Fruit fly (Drosophila melanogaster) whole organism, wandering third instar larva: ENCODE results near the gene CG6933.

ENCODE experiments used
- Abd-B ChIP-seq: fragments of >200 bp; optimal IDR thresholded peaks from 2 replicates; lab custom pipeline; 2017; ENCODE audit warnings: missing biosample characterization, missing genetic modification characterization
- CG9705 ChIP-seq: fragments of 200-800 bp; sonication (Bioruptor generic); optimal IDR thresholded peaks from 2 replicates; lab custom pipeline; 2018; ENCODE audit warnings: missing biosample characterization, mild to moderate bottlenecking, missing genetic modification characterization
- Dfd ChIP-seq: fragments of >200 bp; optimal IDR thresholded peaks from 2 replicates; lab custom pipeline; 2017; ENCODE audit warnings: missing biosample characterization, missing genetic modification characterization
- Myc ChIP-seq: fragments of >200 bp; optimal IDR thresholded peaks from 2 replicates; lab custom pipeline; 2017
- Rel ChIP-seq, 2 experiments: fragments of 200-800 bp; sonication (Bioruptor generic) in 1 of 2; optimal IDR thresholded peaks; 2 replicates in 1 of 2; 3 replicates in 1 of 2; lab custom pipeline; 2016 to 2019; ENCODE audit warnings: mild to moderate bottlenecking in 2 of 2, missing biosample characterization in 2 of 2, missing genetic modification characterization in 2 of 2, moderate library complexity in 1 of 2
- Sp1 ChIP-seq: fragments of 200-800 bp; sonication (Bioruptor generic); optimal IDR thresholded peaks from 3 replicates; lab custom pipeline; 2019; ENCODE audit warnings: missing biosample characterization, mild to moderate bottlenecking, missing genetic modification characterization, moderate library complexity
- lola ChIP-seq: fragments of >200 bp; optimal IDR thresholded peaks from 2 replicates; lab custom pipeline; 2017; ENCODE audit warnings: missing biosample characterization, missing genetic modification characterization
- psq ChIP-seq: fragments of 200-800 bp; sonication (Bioruptor generic); optimal IDR thresholded peaks from 3 replicates; lab custom pipeline; 2017; ENCODE audit warnings: missing biosample characterization, mild to moderate bottlenecking, missing genetic modification characterization, moderate library complexity
- usp ChIP-seq: fragments of >200 bp; optimal IDR thresholded peaks from 2 replicates; lab custom pipeline; 2017; ENCODE audit warnings: missing biosample characterization, missing genetic modification characterization

dm6 chr3L:20185886-20186285 lies 34.3 kb downstream of the CG6933 start:
- TF ChIP-seq Dfd (GFP tag; lab: Kevin White, UChicago) (no peak), Rel (GFP tag; optimal IDR thresholded peaks at IDR 0.05; lab: Kevin White, UChicago) (no peak), Rel (tag; optimal IDR thresholded peaks at IDR 0.05; lab: Kevin White, UChicago) (no peak), psq (no peak), Myc (lab: Kevin White, UChicago) (no peak), CG9705 (no peak), Sp1 (no peak), lola (GFP tag; lab: Kevin White, UChicago) (peak; percentile 72), Abd-B (GFP tag; lab: Kevin White, UChicago) (no peak), usp (GFP tag; lab: Kevin White, UChicago) (no peak)
